Worm (Caenorhabditis elegans) whole organism, L4 larva: ENCODE results near the gene mak-1.

Experiments used
- F10B5.3 ChIP-seq: sonication (generic microtip); optimal IDR thresholded peaks from 2 replicates; lab custom pipeline; 2016; ENCODE audit warnings: mild to moderate bottlenecking, missing genetic modification characterization, missing compliant biosample characterization
- F26F4.8 ChIP-seq: fragments of 200-800 bp; sonication (Bioruptor generic); conservative IDR thresholded peaks from 2 replicates; pipeline ENCODE4 v1.3.6; 2022; ENCODE audit warnings: missing genetic modification characterization, missing compliant biosample characterization
- F37D6.2 ChIP-seq: sonication (generic microtip); optimal IDR thresholded peaks from 2 replicates; lab custom pipeline; 2016; ENCODE audit warnings: mild to moderate bottlenecking, missing genetic modification characterization, missing compliant biosample characterization
- R02D3.7 ChIP-seq: fragments of 150-350 bp; sonication (generic microtip); optimal IDR thresholded peaks from 3 replicates; lab custom pipeline; 2014; ENCODE audit warnings: missing biosample characterization, missing genetic modification characterization
- T20F7.1 ChIP-seq: fragments of 200-800 bp; sonication (Bioruptor generic); optimal IDR thresholded peaks from 2 replicates; lab custom pipeline; 2018; ENCODE audit warnings: mild to moderate bottlenecking, missing genetic modification characterization, missing compliant biosample characterization
- T26A8.4 ChIP-seq: fragments of 200-800 bp; sonication (Bioruptor generic); IDR thresholded peaks from 2 replicates; pipeline ENCODE4 v1.3.6; 2022; ENCODE audit warnings: missing genetic modification characterization, missing compliant biosample characterization
- Y48G9A.11 ChIP-seq: fragments of 200-800 bp; sonication (Bioruptor generic); IDR thresholded peaks from 2 replicates; pipeline ENCODE4 v1.3.6; 2022; ENCODE audit warnings: missing genetic modification reagents, missing genetic modification characterization, missing compliant biosample characterization
- Y75B8A.6 ChIP-seq: fragments of 200-800 bp; sonication (Bioruptor generic); IDR thresholded peaks from 2 replicates; pipeline ENCODE4 v1.3.6; 2022; ENCODE audit warnings: missing genetic modification reagents, missing genetic modification characterization, missing compliant biosample characterization
- ZK546.5 ChIP-seq, 2 experiments: sonication (generic microtip); optimal IDR thresholded peaks; 2 replicates each; lab custom pipeline; 2017; ENCODE audit warnings: missing biosample characterization in 2 of 2, missing genetic modification characterization in 2 of 2
- ama-1 ChIP-seq: fragments of 150-350 bp; optimal IDR thresholded peaks from 2 replicates; lab custom pipeline; 2014; ENCODE audit warnings: inconsistent platforms, mixed read lengths
- ceh-20 ChIP-seq: fragments of 200-800 bp; sonication (Bioruptor generic); IDR thresholded peaks from 2 replicates; pipeline ENCODE4 v1.3.6; 2022; ENCODE audit warnings: missing genetic modification reagents, missing genetic modification characterization, missing compliant biosample characterization
- ceh-28 ChIP-seq: fragments of 150-350 bp; optimal IDR thresholded peaks from 2 replicates; lab custom pipeline; 2014; ENCODE audit warnings: missing biosample characterization, missing genetic modification reagents, missing genetic modification characterization
- ceh-44 ChIP-seq: fragments of 200-800 bp; sonication (Bioruptor generic); IDR thresholded peaks from 2 replicates; pipeline ENCODE4 v1.3.6; 2022; ENCODE audit warnings: missing genetic modification reagents, missing genetic modification characterization, missing compliant biosample characterization
- ces-1 ChIP-seq: fragments of 150-350 bp; sonication (generic microtip); optimal IDR thresholded peaks from 4 replicates; lab custom pipeline; 2014; ENCODE audit warnings: missing biosample characterization, missing genetic modification reagents, missing genetic modification characterization
- cey-2 ChIP-seq: sonication (generic microtip); optimal IDR thresholded peaks from 3 replicates; lab custom pipeline; 2017; ENCODE audit warnings: missing genetic modification characterization, mild to moderate bottlenecking, missing compliant biosample characterization, antibody characterized with exemption, borderline replicate concordance; ENCODE audit not compliant: insufficient read depth
- daf-16 ChIP-seq, 3 experiments: sonication (generic microtip); optimal IDR thresholded peaks; 2 replicates each; lab custom pipeline; 2016 to 2017; ENCODE audit warnings: missing genetic modification characterization in 3 of 3, missing genetic modification reagents in 3 of 3, mild to moderate bottlenecking in 2 of 3, missing compliant biosample characterization in 2 of 3, missing biosample characterization in 1 of 3, moderate library complexity in 1 of 3
- daf-19 ChIP-seq: fragments of 200-800 bp; sonication (Bioruptor generic); conservative IDR thresholded peaks from 2 replicates; pipeline ENCODE4 v1.3.6; 2022; ENCODE audit warnings: missing genetic modification characterization, missing compliant biosample characterization
- dmd-6 ChIP-seq: fragments of 200-800 bp; sonication (Bioruptor generic); IDR thresholded peaks from 2 replicates; pipeline ENCODE4 v1.3.6; 2022; ENCODE audit warnings: missing genetic modification reagents, missing genetic modification characterization, missing compliant biosample characterization
- dmd-9 ChIP-seq: fragments of 200-800 bp; sonication (Bioruptor generic); IDR thresholded peaks from 2 replicates; pipeline ENCODE4 v1.3.6; 2022; ENCODE audit warnings: missing genetic modification reagents, missing genetic modification characterization, missing compliant biosample characterization
- egl-27 ChIP-seq: sonication (generic microtip); optimal IDR thresholded peaks from 3 replicates; lab custom pipeline; 2017; ENCODE audit warnings: missing biosample characterization, missing genetic modification reagents, missing genetic modification characterization
- gei-8 ChIP-seq: fragments of 200-800 bp; sonication (Bioruptor generic); optimal IDR thresholded peaks from 2 replicates; lab custom pipeline; 2018; ENCODE audit warnings: mild to moderate bottlenecking, missing genetic modification characterization, missing compliant biosample characterization
- hlh-11 ChIP-seq: fragments of 200-800 bp; sonication (Bioruptor generic); optimal IDR thresholded peaks from 2 replicates; lab custom pipeline; 2018; ENCODE audit warnings: mild to moderate bottlenecking, missing genetic modification characterization, missing compliant biosample characterization
- hlh-30 ChIP-seq: sonication (generic microtip); optimal IDR thresholded peaks from 2 replicates; lab custom pipeline; 2017; ENCODE audit warnings: antibody characterized with exemption, mild to moderate bottlenecking, missing genetic modification characterization, missing compliant biosample characterization; ENCODE audit not compliant: insufficient read depth
- lin-13 ChIP-seq: fragments of 150-350 bp; optimal IDR thresholded peaks from 2 replicates; lab custom pipeline; 2014; ENCODE audit warnings: missing biosample characterization, missing genetic modification reagents, missing genetic modification characterization
- lin-15B ChIP-seq: fragments of 150-350 bp; sonication (generic microtip); optimal IDR thresholded peaks from 3 replicates; lab custom pipeline; 2014; ENCODE audit warnings: missing biosample characterization, missing genetic modification characterization
- lin-38 ChIP-seq: fragments of 200-800 bp; sonication (Bioruptor generic); IDR thresholded peaks from 2 replicates; pipeline ENCODE4 v1.3.6; 2022; ENCODE audit warnings: missing genetic modification reagents, missing genetic modification characterization, missing compliant biosample characterization
- lin-39 ChIP-seq: fragments of 150-350 bp; optimal IDR thresholded peaks from 2 replicates; lab custom pipeline; 2014; ENCODE audit warnings: missing biosample characterization, missing genetic modification reagents, missing genetic modification characterization
- mxl-2 ChIP-seq: fragments of 200-800 bp; sonication (Bioruptor generic); conservative IDR thresholded peaks from 2 replicates; pipeline ENCODE4 v1.3.6; 2022; ENCODE audit warnings: missing genetic modification reagents, missing genetic modification characterization, missing compliant biosample characterization
- nhr-102 ChIP-seq: sonication (generic microtip); optimal IDR thresholded peaks from 2 replicates; lab custom pipeline; 2016; ENCODE audit warnings: mild to moderate bottlenecking, missing genetic modification characterization, moderate library complexity, missing compliant biosample characterization
- nhr-11 ChIP-seq: fragments of 150-350 bp; optimal IDR thresholded peaks from 2 replicates; lab custom pipeline; 2014; ENCODE audit warnings: missing biosample characterization, missing genetic modification characterization
- nhr-111 ChIP-seq: fragments of 200-800 bp; sonication (Bioruptor generic); optimal IDR thresholded peaks from 2 replicates; lab custom pipeline; 2018; ENCODE audit warnings: mild to moderate bottlenecking, missing genetic modification characterization, missing compliant biosample characterization
- nhr-237 ChIP-seq: sonication (generic microtip); optimal IDR thresholded peaks from 2 replicates; lab custom pipeline; 2017; ENCODE audit warnings: missing biosample characterization, missing genetic modification characterization
- nhr-25 ChIP-seq: sonication (generic microtip); optimal IDR thresholded peaks from 2 replicates; lab custom pipeline; 2017; ENCODE audit warnings: missing genetic modification characterization, mild to moderate bottlenecking, missing compliant biosample characterization, antibody characterized with exemption, moderate library complexity, borderline replicate concordance; ENCODE audit not compliant: insufficient read depth
- nhr-42 ChIP-seq: fragments of 200-800 bp; sonication (Bioruptor generic); IDR thresholded peaks from 2 replicates; pipeline ENCODE4 v1.3.6; 2022; ENCODE audit warnings: missing genetic modification characterization, missing compliant biosample characterization
- nhr-48 ChIP-seq: sonication (generic microtip); optimal IDR thresholded peaks from 2 replicates; lab custom pipeline; 2016; ENCODE audit warnings: mild to moderate bottlenecking, missing genetic modification characterization, missing compliant biosample characterization
- pha-4 ChIP-seq, 2 experiments: fragments of 150-350 bp in 1 of 2; fragments of 200-800 bp in 1 of 2; sonication (Bioruptor generic) in 1 of 2; IDR thresholded peaks in 1 of 2; optimal IDR thresholded peaks in 1 of 2; 2 replicates each; pipeline versions ENCODE4 v1.3.6 to Lab custom; 2014 to 2022; ENCODE audit warnings: missing genetic modification characterization in 2 of 2, missing genetic modification reagents in 2 of 2, missing biosample characterization in 1 of 2, missing compliant biosample characterization in 1 of 2
- php-3 ChIP-seq: fragments of 200-800 bp; sonication (Bioruptor generic); IDR thresholded peaks from 2 replicates; pipeline ENCODE4 v1.3.6; 2022; ENCODE audit warnings: missing genetic modification reagents, missing genetic modification characterization, missing compliant biosample characterization
- pqm-1 ChIP-seq: sonication (generic microtip); optimal IDR thresholded peaks from 2 replicates; lab custom pipeline; 2017; ENCODE audit warnings: missing biosample characterization, missing genetic modification characterization
- saeg-2 ChIP-seq: fragments of 200-800 bp; sonication (Bioruptor generic); IDR thresholded peaks from 2 replicates; pipeline ENCODE4 v1.3.6; 2022; ENCODE audit warnings: missing genetic modification reagents, missing genetic modification characterization, missing compliant biosample characterization
- snpc-4 ChIP-seq: fragments of 150-350 bp; optimal IDR thresholded peaks from 2 replicates; lab custom pipeline; 2014; ENCODE audit warnings: missing biosample characterization, missing genetic modification characterization
- spr-3 ChIP-seq: fragments of 200-800 bp; sonication (Bioruptor generic); optimal IDR thresholded peaks from 2 replicates; lab custom pipeline; 2018; ENCODE audit warnings: mild to moderate bottlenecking, missing genetic modification characterization, missing compliant biosample characterization
- tra-1 ChIP-seq: fragments of 200-800 bp; sonication (Bioruptor generic); IDR thresholded peaks from 2 replicates; pipeline ENCODE4 v1.3.6; 2022; ENCODE audit warnings: missing genetic modification reagents, missing genetic modification characterization, missing compliant biosample characterization
- unc-130 ChIP-seq: sonication (generic microtip); optimal IDR thresholded peaks from 2 replicates; lab custom pipeline; 2016; ENCODE audit warnings: missing genetic modification reagents, missing genetic modification characterization, missing compliant biosample characterization
- unc-62 ChIP-seq, 3 experiments: fragments of 150-350 bp in 1 of 3; sonication (generic microtip); optimal IDR thresholded peaks in 2 of 3; peaks in 1 of 3; 1 replicate in 1 of 3; 2 replicates in 2 of 3; lab custom pipeline; 2014 to 2017; ENCODE audit warnings: missing biosample characterization in 3 of 3, missing genetic modification characterization in 3 of 3, missing genetic modification reagents in 3 of 3, missing genotype in 1 of 3
- zfp-3 ChIP-seq: fragments of 200-800 bp; sonication (Bioruptor generic); conservative IDR thresholded peaks from 2 replicates; pipeline ENCODE4 v1.3.6; 2022; ENCODE audit warnings: missing genetic modification reagents, missing genetic modification characterization, missing compliant biosample characterization
- zip-11 ChIP-seq: fragments of 200-800 bp; sonication (Bioruptor generic); IDR thresholded peaks from 2 replicates; pipeline ENCODE4 v1.3.6; 2022; ENCODE audit warnings: missing genetic modification characterization, missing compliant biosample characterization
- ztf-11 ChIP-seq: fragments of 150-350 bp; optimal IDR thresholded peaks from 2 replicates; lab custom pipeline; 2014; ENCODE audit warnings: missing biosample characterization, missing genetic modification characterization

Gene mak-1

ce11 chrII:8743379-8744173, at the start of gene mak-1 (continued):
- TF ChIP-seq nhr-42 (GFP tag; lab: Robert Waterston, UW) (no peak), ceh-20 (GFP tag; lab: Robert Waterston, UW) (no peak), nhr-102 (tag; lab: Kevin White, UChicago) (peak; percentile 51), hlh-30 (tag; lab: Kevin White, UChicago) (peak; percentile 48), hlh-11 (tag; lab: Kevin White, UChicago) (peak; percentile 74), F10B5.3 (tag; lab: Kevin White, UChicago) (no peak), lin-15B (tag; lab: Kevin White, UChicago) (no peak), ZK546.5 (tag; optimal IDR thresholded peaks at IDR 0.05; lab: Kevin White, UChicago) (no peak), ceh-28 (tag; lab: Kevin White, UChicago) (peak; percentile 8), ceh-44 (no peak), F37D6.2 (tag; lab: Kevin White, UChicago) (no peak), php-3 (GFP tag; lab: Robert Waterston, UW) (no peak), unc-62 (GFP tag; optimal IDR thresholded peaks at IDR 0.05 in 1 of 2; lab: Kevin White, UChicago) (peak in 1 of 2 experiments; percentile 33), unc-62 (tag; optimal IDR thresholded peaks at IDR 0.05; lab: Kevin White, UChicago) (no peak), ama-1 (lab: Kevin White, UChicago) (peak; percentile 94), nhr-237 (tag; lab: Kevin White, UChicago) (no peak), zfp-3 (GFP tag; lab: Robert Waterston, UW) (no peak), tra-1 (0 out of 2 replicates have a peak, but pooled peaks have one; percentile 21), spr-3 (GFP tag; lab: Kevin White, UChicago) (no peak), zip-11 (GFP tag; lab: Robert Waterston, UW) (no peak), daf-16 (GFP tag; optimal IDR thresholded peaks at IDR 0.05; lab: Kevin White, UChicago) (no peak), daf-16 (tag; optimal IDR thresholded peaks at IDR 0.05; lab: Kevin White, UChicago) (peak; percentile 68), Y75B8A.6 (GFP tag; lab: Robert Waterston, UW) (no peak), dmd-6 (peak; percentile 52; the same call in 1 of the 2 replicates), snpc-4 (tag; lab: Kevin White, UChicago) (no peak), egl-27 (no peak), cey-2 (tag; lab: Kevin White, UChicago) (no peak), lin-38 (GFP tag; lab: Robert Waterston, UW) (0 out of 2 replicates have a peak, but pooled peaks have one; percentile 21), ces-1 (no peak), saeg-2 (GFP tag; lab: Robert Waterston, UW) (no peak), nhr-48 (tag; lab: Kevin White, UChicago) (peak; percentile 87), lin-13 (no peak), nhr-111 (GFP tag; lab: Kevin White, UChicago) (no peak), F26F4.8 (no peak), mxl-2 (no peak), daf-19 (GFP tag; lab: Robert Waterston, UW) (no peak), gei-8 (GFP tag; lab: Kevin White, UChicago) (no peak), R02D3.7 (tag; lab: Kevin White, UChicago) (no peak), nhr-11 (tag; lab: Kevin White, UChicago) (peak; percentile 23), T26A8.4 (GFP tag; lab: Robert Waterston, UW) (peak; percentile 43; the same call in 1 of the 2 replicates), unc-130 (GFP tag; lab: Kevin White, UChicago) (no peak), lin-39 (tag; lab: Kevin White, UChicago) (no peak), ztf-11 (tag; lab: Kevin White, UChicago) (no peak), Y48G9A.11 (GFP tag; lab: Robert Waterston, UW) (peak; percentile 30; the same call in 1 of the 2 replicates), T20F7.1 (GFP tag; lab: Kevin White, UChicago) (no peak), pqm-1 (peak; percentile 37), nhr-25 (tag; lab: Kevin White, UChicago) (no peak), pha-4 (GFP tag; IDR thresholded peaks at IDR 0.05; lab: Robert Waterston, UW) (no peak), pha-4 (tag; optimal IDR thresholded peaks at IDR 0.05; lab: Kevin White, UChicago) (no peak), dmd-9 (GFP tag; lab: Robert Waterston, UW) (no peak)
